Fruit fly (Drosophila melanogaster) whole organism, embryonic: Measurements from ENCODE around the gene UbcE2H.

Experiments used
- Bdp1 ChIP-seq: fragments of 200-800 bp; sonication (Bioruptor generic); optimal IDR thresholded peaks from 3 replicates; lab custom pipeline; 2016; ENCODE audit warnings: missing biosample characterization, missing genetic modification characterization
- Blimp-1 ChIP-seq: fragments of 200-800 bp; sonication (Bioruptor generic); optimal IDR thresholded peaks from 3 replicates; lab custom pipeline; 2018; ENCODE audit warnings: missing biosample characterization, missing genetic modification characterization, mild to moderate bottlenecking, moderate library complexity, missing genetic modification reagents
- CG12744 ChIP-seq: fragments of 200-800 bp; sonication (Bioruptor generic); optimal IDR thresholded peaks from 2 replicates; lab custom pipeline; 2016; ENCODE audit warnings: missing biosample characterization, missing genetic modification characterization
- CG13424 ChIP-seq: fragments of 200-800 bp; sonication (Bioruptor generic); optimal IDR thresholded peaks from 2 replicates; lab custom pipeline; 2019; ENCODE audit warnings: missing biosample characterization, mild to moderate bottlenecking, missing genetic modification characterization, moderate library complexity
- CG13775 ChIP-seq: fragments of 200-800 bp; sonication (Bioruptor generic); optimal IDR thresholded peaks from 3 replicates; lab custom pipeline; 2017; ENCODE audit warnings: missing biosample characterization, mild to moderate bottlenecking, missing genetic modification characterization
- CG13894 ChIP-seq: fragments of 200-800 bp; sonication (Bioruptor generic); optimal IDR thresholded peaks from 3 replicates; lab custom pipeline; 2018; ENCODE audit warnings: missing biosample characterization, mild to moderate bottlenecking, missing genetic modification characterization, moderate library complexity
- CG14965 ChIP-seq: fragments of 200-800 bp; sonication (Bioruptor generic); optimal IDR thresholded peaks from 2 replicates; lab custom pipeline; 2016; ENCODE audit warnings: missing biosample characterization, missing genetic modification characterization, borderline replicate concordance
- CG1602 ChIP-seq: fragments of 200-800 bp; sonication (Bioruptor generic); optimal IDR thresholded peaks from 3 replicates; lab custom pipeline; 2016; ENCODE audit warnings: missing biosample characterization, missing genetic modification characterization
- CG2712 ChIP-seq: fragments of 200-800 bp; optimal IDR thresholded peaks from 3 replicates; lab custom pipeline; 2019; ENCODE audit warnings: missing biosample characterization, mild to moderate bottlenecking, missing genetic modification characterization, moderate library complexity
- CG31441 ChIP-seq: fragments of 200-800 bp; sonication (Bioruptor generic); IDR thresholded peaks from 2 replicates; pipeline ENCODE4 v1.3.6; 2022; ENCODE audit warnings: missing biosample characterization, missing genetic modification characterization
- CG3726 ChIP-seq: fragments of 200-800 bp; sonication (Bioruptor generic); IDR thresholded peaks from 3 replicates; pipeline ENCODE4, ENCODE4 v1.3.6; 2022; ENCODE audit warnings: missing biosample characterization, missing genetic modification characterization
- CG4617 ChIP-seq: fragments of 200-800 bp; sonication (Bioruptor generic); optimal IDR thresholded peaks from 3 replicates; lab custom pipeline; 2016; ENCODE audit warnings: missing biosample characterization, missing genetic modification characterization, borderline replicate concordance
- CG4730 ChIP-seq: fragments of 200-800 bp; sonication (Bioruptor generic); IDR thresholded peaks from 2 replicates; pipeline ENCODE4 v1.3.6; 2022; ENCODE audit warnings: missing biosample characterization, missing genetic modification characterization
- CG6254 ChIP-seq: fragments of 200-800 bp; sonication (Bioruptor generic); optimal IDR thresholded peaks from 3 replicates; lab custom pipeline; 2017; ENCODE audit warnings: mild to moderate bottlenecking, missing biosample characterization, missing genetic modification reagents, missing genetic modification characterization
- CG7271 ChIP-seq: fragments of 200-800 bp; sonication (Bioruptor generic); optimal IDR thresholded peaks from 2 replicates; lab custom pipeline; 2018; ENCODE audit warnings: missing biosample characterization, mild to moderate bottlenecking, missing genetic modification characterization, moderate library complexity
- CG9817 ChIP-seq: fragments of 200-800 bp; sonication (Bioruptor generic); optimal IDR thresholded peaks from 2 replicates; lab custom pipeline; 2018; ENCODE audit warnings: missing biosample characterization, mild to moderate bottlenecking, missing genetic modification characterization, moderate library complexity
- Dbx ChIP-seq: fragments of 200-800 bp; sonication (Bioruptor generic); IDR thresholded peaks from 3 replicates; pipeline ENCODE4 v1.3.6; 2022; ENCODE audit warnings: missing biosample characterization, missing genetic modification characterization
- Dip3 ChIP-seq: fragments of 200-800 bp; sonication (Bioruptor generic); optimal IDR thresholded peaks from 3 replicates; lab custom pipeline; 2016; ENCODE audit warnings: missing biosample characterization, missing genetic modification characterization
- Eip74EF ChIP-seq, 2 experiments: fragments of 200-800 bp in 1 of 2; fragments of >200 bp in 1 of 2; sonication (Bioruptor generic) in 1 of 2; optimal IDR thresholded peaks; 2 replicates each; lab custom pipeline; 2017 to 2019; ENCODE audit warnings: missing biosample characterization in 2 of 2, missing genetic modification characterization in 2 of 2, mild to moderate bottlenecking in 1 of 2, moderate library complexity in 1 of 2
- Gsc ChIP-seq: fragments of 200-800 bp; sonication (Bioruptor generic); IDR thresholded peaks from 2 replicates; pipeline ENCODE4 v1.3.6; 2022; ENCODE audit warnings: missing biosample characterization, missing genetic modification characterization
- Gug ChIP-seq: fragments of 200-800 bp; sonication (Bioruptor generic); IDR thresholded peaks from 4 replicates; pipeline ENCODE4 v1.3.6; 2022; ENCODE audit warnings: missing biosample characterization, missing genetic modification characterization
- HLH4C ChIP-seq: fragments of 200-800 bp; sonication (Bioruptor generic); IDR thresholded peaks from 3 replicates; pipeline ENCODE4 v1.3.6; 2022; ENCODE audit warnings: missing biosample characterization, missing genetic modification characterization; ENCODE audit not compliant: partially characterized antibody
- Hmx ChIP-seq: fragments of 200-800 bp; sonication (Bioruptor generic); optimal IDR thresholded peaks from 2 replicates; lab custom pipeline; 2016; ENCODE audit warnings: missing biosample characterization, missing genetic modification characterization
- Mad ChIP-seq: fragments of 200-800 bp; sonication (Bioruptor generic); optimal IDR thresholded peaks from 2 replicates; lab custom pipeline; 2016; ENCODE audit warnings: missing biosample characterization, missing genetic modification characterization
- Max ChIP-seq: fragments of 200-800 bp; sonication (Bioruptor generic); optimal IDR thresholded peaks from 2 replicates; lab custom pipeline; 2016; ENCODE audit warnings: missing biosample characterization, mild to moderate bottlenecking, missing genetic modification characterization
- Mrtf ChIP-seq: fragments of 200-800 bp; sonication (Bioruptor generic); IDR thresholded peaks from 3 replicates; pipeline ENCODE4 v1.3.6; 2022; ENCODE audit warnings: missing biosample characterization, missing genetic modification characterization
- NC2α ChIP-seq: fragments of 200-800 bp; sonication (Bioruptor generic); optimal IDR thresholded peaks from 2 replicates; lab custom pipeline; 2016; ENCODE audit warnings: missing biosample characterization, missing genetic modification characterization
- NfI ChIP-seq: fragments of 200-800 bp; sonication (Bioruptor generic); optimal IDR thresholded peaks from 3 replicates; lab custom pipeline; 2018; ENCODE audit warnings: missing biosample characterization, mild to moderate bottlenecking, missing genetic modification characterization, moderate library complexity
- Ssrp ChIP-seq: fragments of 200-800 bp; sonication (Bioruptor generic); optimal IDR thresholded peaks from 2 replicates; lab custom pipeline; 2018; ENCODE audit warnings: missing biosample characterization, mild to moderate bottlenecking, missing genetic modification characterization, moderate library complexity
- al ChIP-seq: fragments of 200-800 bp; sonication (Bioruptor generic); IDR thresholded peaks from 2 replicates; pipeline ENCODE4 v1.3.6; 2022; ENCODE audit warnings: missing biosample characterization, missing genetic modification characterization
- caup ChIP-seq: fragments of 200-800 bp; sonication (Bioruptor generic); optimal IDR thresholded peaks from 3 replicates; lab custom pipeline; 2017; ENCODE audit warnings: missing biosample characterization, mild to moderate bottlenecking, missing genetic modification characterization, moderate library complexity; ENCODE audit not compliant: severe bottlenecking
- chm ChIP-seq: fragments of 200-800 bp; sonication (Bioruptor generic); IDR thresholded peaks from 2 replicates; pipeline ENCODE4 v1.3.6; 2022; ENCODE audit warnings: missing biosample characterization, missing genetic modification characterization
- crp ChIP-seq, 2 experiments: fragments of 200-800 bp; sonication (Bioruptor generic); optimal IDR thresholded peaks; 2 replicates in 1 of 2; 3 replicates in 1 of 2; lab custom pipeline; 2017; ENCODE audit warnings: missing biosample characterization in 2 of 2, missing genetic modification characterization in 2 of 2, mild to moderate bottlenecking in 1 of 2, moderate library complexity in 1 of 2
- cwo ChIP-seq: fragments of 200-800 bp; sonication (Bioruptor generic); optimal IDR thresholded peaks from 3 replicates; lab custom pipeline; 2017; ENCODE audit warnings: missing biosample characterization, missing genetic modification characterization, mild to moderate bottlenecking, moderate library complexity, missing genetic modification reagents
- dysf ChIP-seq: fragments of 200-800 bp; sonication (Bioruptor generic); IDR thresholded peaks from 3 replicates; pipeline ENCODE4 v1.3.6; 2022; ENCODE audit warnings: missing biosample characterization, missing genetic modification characterization
- fd3F ChIP-seq: fragments of 200-800 bp; sonication (Bioruptor generic); optimal IDR thresholded peaks from 2 replicates; lab custom pipeline; 2018; ENCODE audit warnings: missing biosample characterization, mild to moderate bottlenecking, missing genetic modification characterization, moderate library complexity
- gem ChIP-seq: fragments of 200-800 bp; sonication (Bioruptor generic); optimal IDR thresholded peaks from 2 replicates; lab custom pipeline; 2019; ENCODE audit warnings: missing biosample characterization, mild to moderate bottlenecking, missing genetic modification characterization, moderate library complexity
- gfzf ChIP-seq: fragments of 200-800 bp; sonication (Bioruptor generic); optimal IDR thresholded peaks from 2 replicates; lab custom pipeline; 2016; ENCODE audit warnings: missing biosample characterization, mild to moderate bottlenecking, missing genetic modification characterization, moderate library complexity
- gsb-n ChIP-seq: fragments of 200-800 bp; sonication (Bioruptor generic); optimal IDR thresholded peaks from 3 replicates; lab custom pipeline; 2018; ENCODE audit warnings: missing biosample characterization, mild to moderate bottlenecking, missing genetic modification characterization
- gt ChIP-seq: fragments of 200-800 bp; sonication (Bioruptor generic); IDR thresholded peaks from 2 replicates; pipeline ENCODE4 v1.3.6; 2022; ENCODE audit warnings: missing biosample characterization, missing genetic modification characterization
- jigr1 ChIP-seq: fragments of 200-800 bp; sonication (Bioruptor generic); IDR thresholded peaks from 3 replicates; pipeline ENCODE4 v1.3.6; 2022; ENCODE audit warnings: missing biosample characterization, missing genetic modification characterization
- mam ChIP-seq: fragments of 200-800 bp; sonication (Bioruptor generic); optimal IDR thresholded peaks from 3 replicates; lab custom pipeline; 2016; ENCODE audit warnings: missing biosample characterization, missing genetic modification characterization
- pan ChIP-seq, 4 experiments: fragments of >200 bp in 3 of 4; fragments of 200-800 bp in 1 of 4; sonication (Bioruptor generic) in 1 of 4; optimal IDR thresholded peaks in 3 of 4; IDR thresholded peaks in 1 of 4; 2 replicates each; pipeline versions ENCODE4 v1.3.6 to Lab custom; 2017 to 2022; ENCODE audit warnings: missing biosample characterization in 2 of 4, missing genetic modification characterization in 2 of 4, mixed read lengths in 1 of 4
- pho ChIP-seq: fragments of 200-800 bp; sonication (Bioruptor generic); optimal IDR thresholded peaks from 2 replicates; lab custom pipeline; 2016; ENCODE audit warnings: missing biosample characterization, missing genetic modification characterization
- phol ChIP-seq: fragments of 200-800 bp; sonication (Bioruptor generic); optimal IDR thresholded peaks from 3 replicates; lab custom pipeline; 2018; ENCODE audit warnings: missing biosample characterization, mild to moderate bottlenecking, missing genetic modification characterization, moderate library complexity
- pros ChIP-seq: fragments of 200-800 bp; sonication (Bioruptor generic); optimal IDR thresholded peaks from 3 replicates; lab custom pipeline; 2019; ENCODE audit warnings: missing biosample characterization, mild to moderate bottlenecking, missing genetic modification characterization, moderate library complexity
- wdn ChIP-seq: fragments of 200-800 bp; sonication (Bioruptor generic); IDR thresholded peaks from 2 replicates; pipeline ENCODE4 v1.3.6; 2022; ENCODE audit warnings: missing biosample characterization, missing genetic modification characterization

The UbcE2H gene

DNA sequence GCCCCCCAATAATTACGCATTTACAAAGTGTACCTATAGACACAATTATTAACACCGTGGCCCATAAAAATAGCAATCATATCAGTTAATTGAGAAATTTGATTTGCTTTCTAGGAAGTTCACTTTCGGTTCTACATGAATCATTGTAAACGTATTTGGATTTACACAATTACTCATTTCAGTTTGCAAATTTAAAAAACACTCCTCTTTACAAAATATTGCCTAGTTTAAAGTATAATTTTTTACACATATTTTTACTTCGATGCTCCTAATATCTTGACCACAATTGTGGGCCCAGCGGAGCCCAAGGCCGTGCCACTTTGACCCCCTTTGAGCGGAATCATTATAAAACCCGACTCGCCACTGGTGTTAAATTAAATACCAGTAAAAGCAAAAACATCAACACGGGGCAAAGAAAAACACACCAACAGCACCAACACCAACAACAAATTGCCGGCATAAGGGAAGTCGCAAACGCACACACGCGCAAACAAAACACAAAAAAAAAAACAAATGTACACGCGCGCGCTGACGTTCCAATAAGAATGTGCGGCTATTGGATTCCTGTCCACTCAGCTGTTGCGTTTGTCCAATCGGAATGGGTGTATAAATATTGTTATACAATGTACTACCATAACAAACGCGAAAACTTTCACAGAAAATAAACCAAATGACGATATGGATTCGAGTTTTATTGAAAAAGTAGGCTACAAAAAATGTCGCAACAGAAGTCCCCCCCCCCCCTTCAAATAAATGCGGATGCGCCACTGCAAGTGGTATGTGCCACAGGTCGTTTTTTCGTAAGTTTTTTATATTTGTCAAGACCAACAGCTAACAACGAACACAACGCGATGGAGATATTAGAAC is 20.8 kb upstream of the UbcE2H start (continued):
- no peak for TF ChIP-seq Hmx (GFP tag; lab: Kevin White, UChicago)
- TF ChIP-seq NfI (GFP tag; lab: Kevin White, UChicago): peak; percentile 78
- peak; percentile 16 for TF ChIP-seq Max (GFP tag; lab: Kevin White, UChicago)
- TF ChIP-seq pros (GFP tag; lab: Kevin White, UChicago): no peak
- TF ChIP-seq CG2712 (tag; lab: Kevin White, UChicago): peak; percentile 56
- TF ChIP-seq NC2α: no peak
- TF ChIP-seq gsb-n: no peak
- no peak for TF ChIP-seq CG4617 (GFP tag; lab: Kevin White, UChicago)
- TF ChIP-seq dysf (GFP tag; lab: Robert Waterston, UW): peak; percentile 73
- peak; percentile 82 for TF ChIP-seq gem (tag; lab: Kevin White, UChicago)
- 0 out of 3 replicates have a peak, but pooled peaks have one; percentile 59 for TF ChIP-seq CG3726 (GFP tag; lab: Robert Waterston, UW)
- peak; percentile 57 for TF ChIP-seq CG12744
- TF ChIP-seq Blimp-1 (GFP tag; lab: Kevin White, UChicago): peak; percentile 42
- TF ChIP-seq Gsc (GFP tag; lab: Robert Waterston, UW): no peak
- no peak for TF ChIP-seq CG4730 (GFP tag; lab: Robert Waterston, UW)
- TF ChIP-seq jigr1 (GFP tag; lab: Robert Waterston, UW): no peak
- TF ChIP-seq Mrtf (GFP tag; lab: Robert Waterston, UW): no peak
- TF ChIP-seq caup: peak; percentile 67
- no peak for TF ChIP-seq CG7271 (tag; lab: Kevin White, UChicago)
- TF ChIP-seq CG6254 (GFP tag; lab: Kevin White, UChicago): peak; percentile 13
- peak; percentile 39 for TF ChIP-seq Ssrp (tag; lab: Kevin White, UChicago)
- no peak for TF ChIP-seq pan (optimal IDR thresholded peaks at IDR 0.05; lab: Kevin White, UChicago)
- peak in 1 of 2 experiments; percentile 73 for TF ChIP-seq pan (GFP tag; optimal IDR thresholded peaks at IDR 0.05 in 1 of 2, IDR thresholded peaks at IDR 0.05 in 1 of 2)
- peak; percentile 57 for TF ChIP-seq al
- TF ChIP-seq CG13894 (tag; lab: Kevin White, UChicago): peak; percentile 64
- TF ChIP-seq Mad (GFP tag; lab: Kevin White, UChicago): no peak
- peak; percentile 74 for TF ChIP-seq pho (GFP tag; lab: Kevin White, UChicago)
- TF ChIP-seq crp (GFP tag; optimal IDR thresholded peaks at IDR 0.05; lab: Kevin White, UChicago): peak in 1 of 2 experiments; percentile 16
- no peak for TF ChIP-seq HLH4C (GFP tag; lab: Robert Waterston, UW)
- no peak for TF ChIP-seq wdn (GFP tag; lab: Robert Waterston, UW)
- peak in 1 of 2 experiments; percentile 19 for TF ChIP-seq Eip74EF (GFP tag; optimal IDR thresholded peaks at IDR 0.05; lab: Kevin White, UChicago)
- TF ChIP-seq CG13775 (GFP tag; lab: Kevin White, UChicago): peak; percentile 52
- TF ChIP-seq gfzf: no peak
- peak; percentile 72 for TF ChIP-seq CG9817 (tag; lab: Kevin White, UChicago)
- TF ChIP-seq Dbx: peak; percentile 55; the same call in 1 of the 3 replicates
- TF ChIP-seq chm (GFP tag; lab: Robert Waterston, UW): peak; percentile 24; the same call in 1 of the 2 replicates
- peak; percentile 55 for TF ChIP-seq phol (tag; lab: Kevin White, UChicago)
- no peak for TF ChIP-seq Gug (GFP tag; lab: Robert Waterston, UW)
- peak; percentile 47 for TF ChIP-seq Dip3 (GFP tag; lab: Kevin White, UChicago)
- peak; percentile 77 for TF ChIP-seq CG13424 (tag; lab: Kevin White, UChicago)
- peak; percentile 28 for TF ChIP-seq Bdp1 (GFP tag; lab: Kevin White, UChicago)
- no peak for TF ChIP-seq gt (GFP tag; lab: Robert Waterston, UW)
- peak; percentile 24 for TF ChIP-seq CG1602 (GFP tag; lab: Kevin White, UChicago)
- no peak for TF ChIP-seq mam
- TF ChIP-seq CG14965: no peak
- peak; percentile 52 for TF ChIP-seq fd3F (GFP tag; lab: Kevin White, UChicago)
- TF ChIP-seq CG31441: peak; percentile 62
- peak; percentile 70 for TF ChIP-seq cwo
